Worm (Caenorhabditis elegans) whole organism, late embryonic: ENCODE data around the gene K04C1.3.

Source experiments
- C08G9.2 ChIP-seq: sonication (generic microtip); optimal IDR thresholded peaks from 2 replicates; lab custom pipeline; 2016; ENCODE audit warnings: mild to moderate bottlenecking, missing genetic modification characterization, moderate library complexity, missing compliant biosample characterization
- ahr-1 ChIP-seq: sonication (generic microtip); optimal IDR thresholded peaks from 2 replicates; lab custom pipeline; 2016; ENCODE audit warnings: missing genetic modification characterization, missing compliant biosample characterization
- ama-1 ChIP-seq: fragments of 150-350 bp; optimal IDR thresholded peaks from 2 replicates; lab custom pipeline; 2014
- ceh-19 ChIP-seq: fragments of 200-800 bp; sonication (Bioruptor generic); optimal IDR thresholded peaks from 2 replicates; lab custom pipeline; 2018; ENCODE audit warnings: mild to moderate bottlenecking, missing genetic modification characterization, missing compliant biosample characterization
- ceh-22 ChIP-seq: sonication (generic microtip); optimal IDR thresholded peaks from 2 replicates; lab custom pipeline; 2017; ENCODE audit warnings: missing biosample characterization, missing genetic modification characterization
- ceh-31 ChIP-seq: sonication (generic microtip); optimal IDR thresholded peaks from 2 replicates; lab custom pipeline; 2016; ENCODE audit warnings: missing genetic modification characterization, missing compliant biosample characterization
- ceh-48 ChIP-seq: sonication (generic microtip); optimal IDR thresholded peaks from 2 replicates; lab custom pipeline; 2016; ENCODE audit warnings: missing genetic modification characterization, inconsistent platforms, missing compliant biosample characterization
- ceh-6 ChIP-seq: fragments of 200-800 bp; sonication (Bioruptor generic); optimal IDR thresholded peaks from 2 replicates; lab custom pipeline; 2018; ENCODE audit warnings: mild to moderate bottlenecking, missing genetic modification characterization, missing compliant biosample characterization
- ceh-9 ChIP-seq: sonication (generic microtip); optimal IDR thresholded peaks from 2 replicates; lab custom pipeline; 2016; ENCODE audit warnings: mild to moderate bottlenecking, missing genetic modification characterization, inconsistent platforms, missing compliant biosample characterization
- elt-2 ChIP-seq: sonication (generic microtip); optimal IDR thresholded peaks from 2 replicates; lab custom pipeline; 2016; ENCODE audit warnings: missing genetic modification reagents, missing genetic modification characterization, missing compliant biosample characterization
- hlh-13 ChIP-seq: fragments of 200-800 bp; sonication (Bioruptor generic); optimal IDR thresholded peaks from 2 replicates; lab custom pipeline; 2018; ENCODE audit warnings: mild to moderate bottlenecking, missing genetic modification characterization, missing compliant biosample characterization
- mec-3 ChIP-seq: sonication (generic microtip); optimal IDR thresholded peaks from 2 replicates; lab custom pipeline; 2016; ENCODE audit warnings: borderline replicate concordance, missing genetic modification characterization, missing compliant biosample characterization
- pax-1 ChIP-seq: fragments of 150-350 bp; optimal IDR thresholded peaks from 2 replicates; lab custom pipeline; 2014; ENCODE audit warnings: missing biosample characterization, missing genetic modification characterization
- pqm-1 ChIP-seq: sonication (generic microtip); optimal IDR thresholded peaks from 2 replicates; lab custom pipeline; 2016; ENCODE audit warnings: missing genetic modification characterization, missing compliant biosample characterization
- ref-2 ChIP-seq: sonication (generic microtip); optimal IDR thresholded peaks from 2 replicates; lab custom pipeline; 2016; ENCODE audit warnings: missing genetic modification characterization, missing compliant biosample characterization
- sox-2 ChIP-seq: fragments of 200-800 bp; sonication (Bioruptor generic); IDR thresholded peaks from 2 replicates; pipeline ENCODE4 v1.3.6; 2022; ENCODE audit warnings: missing genetic modification reagents, missing genetic modification characterization, missing compliant biosample characterization
- sox-4 ChIP-seq: sonication (generic microtip); optimal IDR thresholded peaks from 2 replicates; lab custom pipeline; 2017; ENCODE audit warnings: mild to moderate bottlenecking, missing genetic modification characterization, inconsistent platforms, missing compliant biosample characterization
- syd-9 ChIP-seq: sonication (generic microtip); optimal IDR thresholded peaks from 2 replicates; lab custom pipeline; 2016; ENCODE audit warnings: mild to moderate bottlenecking, missing genetic modification characterization, moderate library complexity, missing compliant biosample characterization
- tbx-7 ChIP-seq: sonication (generic microtip); optimal IDR thresholded peaks from 2 replicates; lab custom pipeline; 2016; ENCODE audit warnings: missing genotype, missing genetic modification characterization, missing compliant biosample characterization
- unc-3 ChIP-seq, 2 experiments: fragments of 200-800 bp in 1 of 2; sonication (Bioruptor generic) in 1 of 2; sonication (generic microtip) in 1 of 2; conservative IDR thresholded peaks in 1 of 2; optimal IDR thresholded peaks in 1 of 2; 2 replicates each; pipeline versions ENCODE4 v1.3.6 to Lab custom; 2016 to 2022; ENCODE audit warnings: missing compliant biosample characterization in 2 of 2, missing genetic modification characterization in 2 of 2, missing genetic modification reagents in 1 of 2

K04C1.3 gene

DNA sequence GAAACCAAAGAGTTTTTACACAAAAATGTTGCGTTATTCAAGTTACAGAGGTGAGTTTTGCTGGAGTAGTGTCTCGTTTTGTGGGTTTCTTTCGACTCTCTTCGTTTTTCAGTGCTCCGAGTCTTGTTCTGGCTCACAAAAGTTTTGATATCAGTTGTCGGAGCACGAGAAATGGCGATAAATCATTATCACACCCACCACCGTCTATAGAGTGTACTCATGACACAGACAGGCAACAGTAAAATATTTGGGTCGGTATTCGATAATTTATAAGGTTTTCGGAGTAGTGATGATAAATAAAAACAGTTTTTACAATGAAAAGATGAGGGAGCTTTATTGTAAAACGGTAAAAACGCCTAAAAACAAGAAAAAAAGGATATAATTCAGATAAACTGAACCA, 35.3 kb downstream of the K04C1.3 start, which contains the start of gene ceh-37:
Gene ceh-37, minus strand, starts transcription at position 59 of the 400 bp plus-strand sequence.
- TF ChIP-seq ceh-31 (tag; lab: Kevin White, UChicago), result no peak
- TF ChIP-seq elt-2 (tag; lab: Kevin White, UChicago), result peak; percentile 75
- no peak for TF ChIP-seq pax-1 (tag; lab: Kevin White, UChicago)

DNA sequence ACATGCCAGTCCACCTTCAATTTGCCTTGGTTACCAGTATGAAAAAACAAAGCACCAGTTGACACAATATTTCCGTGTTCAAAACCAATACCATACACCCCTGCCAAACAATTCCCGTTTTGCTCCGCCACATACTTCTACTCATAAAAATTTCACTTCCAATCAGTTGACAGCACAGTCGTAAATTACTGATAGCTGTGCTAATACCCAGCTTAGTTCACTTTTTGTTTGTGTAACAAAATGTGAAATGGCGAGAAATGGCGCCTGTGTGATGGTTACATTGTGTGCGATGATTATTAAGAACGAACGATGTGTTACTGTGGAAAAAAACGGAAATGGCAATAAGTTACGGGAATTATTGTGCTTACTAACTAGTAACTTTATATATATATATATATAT, 36.9 kb downstream of the K04C1.3 start:
- TF ChIP-seq pqm-1 (tag; lab: Kevin White, UChicago) (no peak), ceh-22 (no peak), ceh-48 (no peak), tbx-7 (tag; lab: Kevin White, UChicago) (no peak), mec-3 (tag; lab: Kevin White, UChicago) (no peak), hlh-13 (GFP tag; lab: Kevin White, UChicago) (no peak), sox-2 (no peak), syd-9 (no peak), ref-2 (tag; lab: Kevin White, UChicago) (no peak), ama-1 (lab: Kevin White, UChicago) (no peak), ahr-1 (tag; lab: Kevin White, UChicago) (no peak), ceh-9 (tag; lab: Kevin White, UChicago) (no peak), sox-4 (tag; lab: Kevin White, UChicago) (no peak), ceh-19 (no peak), unc-3 (GFP tag; conservative IDR thresholded peaks at IDR 0.05; lab: Robert Waterston, UW) (no peak), unc-3 (tag; optimal IDR thresholded peaks at IDR 0.05; lab: Kevin White, UChicago) (no peak), ceh-6 (GFP tag; lab: Kevin White, UChicago) (no peak)

- TF ChIP-seq elt-2 (tag; lab: Kevin White, UChicago) (peak; percentile 60), C08G9.2 (tag; lab: Kevin White, UChicago) (no peak)
- TF ChIP-seq, all 69 proteins: peak for 1
These were observed 48.9 kb downstream of the K04C1.3 start for ce11 chrX:14194251-14194650.
